Worm (Caenorhabditis elegans): Measurements from ENCODE around the gene ZC317.7.

ce11 chrV:5493447-5493846 is 22.6 kb upstream of the ZC317.7 start, which contains the start of gene T05C3.2:
- TF ChIP-seq med-1 (GFP tag; optimal IDR thresholded peaks at IDR 0.05; ENCODE audit: insufficient read depth) (no peak), flt-1 (GFP tag; IDR thresholded peaks at IDR 0.05) (no peak), ztf-29 (GFP tag; IDR thresholded peaks at IDR 0.05) (no peak)

Data from whole organism, midembryonic.